Worm (Caenorhabditis elegans): ENCODE measurements around the gene C44B7.5.

C44B7.5 gene

DNA sequence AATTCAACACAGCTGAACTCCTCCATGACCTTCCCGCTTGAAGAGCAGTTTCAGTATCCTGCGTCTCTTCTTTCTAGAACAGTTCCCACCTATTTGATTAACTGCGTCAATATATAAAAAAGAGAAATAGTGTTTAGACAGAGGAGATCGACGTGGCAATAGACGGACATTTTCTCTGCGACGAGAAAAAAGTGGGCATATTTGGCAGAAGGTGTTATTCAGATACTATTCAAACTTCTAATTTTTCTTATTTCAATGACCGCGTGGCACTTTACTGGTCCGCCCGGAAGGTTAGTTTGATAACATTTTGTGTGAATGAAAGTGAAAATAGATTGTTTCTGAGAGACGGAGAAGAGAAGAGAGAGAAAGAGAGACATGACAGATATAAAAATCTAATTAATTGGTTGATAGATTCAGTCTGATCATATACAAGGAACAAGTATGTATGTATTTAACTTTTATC, 24.4 kb downstream of the C44B7.5 start, which contains the start of gene tbc-6:
Gene tbc-6, plus strand, starts transcription at position 208 of the 463 bp plus-strand sequence.
- TF ChIP-seq F13H6.1 (tag; optimal IDR thresholded peaks at IDR 0.05): no peak
- TF ChIP-seq nhr-25 (tag; optimal IDR thresholded peaks at IDR 0.05): peak; percentile 89
- TF ChIP-seq unc-55 (GFP tag; optimal IDR thresholded peaks at IDR 0.05): no peak
- peak; percentile 68 for TF ChIP-seq sma-9 (GFP tag; optimal IDR thresholded peaks at IDR 0.05)
- no peak for TF ChIP-seq sma-9 (tag; optimal IDR thresholded peaks at IDR 0.05)
- peak; percentile 60 for TF ChIP-seq sem-4 (tag; optimal IDR thresholded peaks at IDR 0.05)
- peak; percentile 53 for TF ChIP-seq nhr-129 (tag; optimal IDR thresholded peaks at IDR 0.05)
- TF ChIP-seq gmeb-1 (tag; optimal IDR thresholded peaks at IDR 0.05): no peak
- TF ChIP-seq ztf-4 (tag; optimal IDR thresholded peaks at IDR 0.05): peak; percentile 28
- no peak for TF ChIP-seq nhr-237 (tag; optimal IDR thresholded peaks at IDR 0.05)
- TF ChIP-seq peb-1 (tag; optimal IDR thresholded peaks at IDR 0.05): no peak
- peak in 1 of 2 experiments; percentile 58 for TF ChIP-seq lsy-2 (tag; optimal IDR thresholded peaks at IDR 0.05)
- TF ChIP-seq blmp-1 (tag; optimal IDR thresholded peaks at IDR 0.05; ENCODE audit: insufficient read depth): peak; percentile 98
- no peak for TF ChIP-seq mab-5 (tag; optimal IDR thresholded peaks at IDR 0.05)
- peak; percentile 82 for TF ChIP-seq egl-27 (tag; optimal IDR thresholded peaks at IDR 0.05)
- peak in 1 of 2 experiments; percentile 18 for TF ChIP-seq mdl-1 (tag; optimal IDR thresholded peaks at IDR 0.05)
- no peak for TF ChIP-seq aly-2 (tag; optimal IDR thresholded peaks at IDR 0.05)
- TF ChIP-seq fos-1 (tag; optimal IDR thresholded peaks at IDR 0.05): peak; percentile 67
- TF ChIP-seq C34F6.9 (tag; optimal IDR thresholded peaks at IDR 0.05): peak; percentile 35
- TF ChIP-seq zag-1 (tag; optimal IDR thresholded peaks at IDR 0.05): no peak
- TF ChIP-seq nhr-21 (tag; optimal IDR thresholded peaks at IDR 0.05): peak; percentile 79
- peak; percentile 47 for TF ChIP-seq ama-1 (optimal IDR thresholded peaks at IDR 0.05)
- TF ChIP-seq dmd-4 (tag; optimal IDR thresholded peaks at IDR 0.05): no peak
- peak; percentile 55 for TF ChIP-seq unc-62 (GFP tag; optimal IDR thresholded peaks at IDR 0.05)
- TF ChIP-seq sma-3 (GFP tag; optimal IDR thresholded peaks at IDR 0.05): peak; percentile 83
- peak; percentile 18 for TF ChIP-seq Y55F3AM.14 (GFP tag; optimal IDR thresholded peaks at IDR 0.05)
- TF ChIP-seq skn-1 (tag; optimal IDR thresholded peaks at IDR 0.05): no peak
- peak; percentile 20 for TF ChIP-seq lin-13 (GFP tag; optimal IDR thresholded peaks at IDR 0.05)
- peak; percentile 83 for TF ChIP-seq crh-2 (tag; optimal IDR thresholded peaks at IDR 0.05)
- peak; percentile 51 for TF ChIP-seq nhr-77 (tag; optimal IDR thresholded peaks at IDR 0.05)
- no peak for TF ChIP-seq elt-3 (tag; optimal IDR thresholded peaks at IDR 0.05)
- TF ChIP-seq nhr-10 (tag; optimal IDR thresholded peaks at IDR 0.05): peak; percentile 43

ce11 chrII:6846723-6847122, 25.7 kb downstream of the C44B7.5 start:
- no peak for TF ChIP-seq peb-1 (tag; optimal IDR thresholded peaks at IDR 0.05)
- no peak for TF ChIP-seq nhr-23 (tag; optimal IDR thresholded peaks at IDR 0.05)
- TF ChIP-seq ZK546.5 (tag; optimal IDR thresholded peaks at IDR 0.05): no peak
- TF ChIP-seq F13H6.1 (tag; optimal IDR thresholded peaks at IDR 0.05): no peak
- no peak for TF ChIP-seq sma-9 (GFP tag; optimal IDR thresholded peaks at IDR 0.05)
- no peak for TF ChIP-seq sma-9 (tag; optimal IDR thresholded peaks at IDR 0.05)
- TF ChIP-seq sma-3 (GFP tag; optimal IDR thresholded peaks at IDR 0.05): no peak
- no peak for TF ChIP-seq sem-4 (tag; optimal IDR thresholded peaks at IDR 0.05)
- TF ChIP-seq elt-1 (tag; optimal IDR thresholded peaks at IDR 0.05): no peak
- no peak for TF ChIP-seq ceh-16 (tag; optimal IDR thresholded peaks at IDR 0.05)
- TF ChIP-seq mdl-1 (tag; optimal IDR thresholded peaks at IDR 0.05): no peak
- no peak for TF ChIP-seq aly-2 (tag; optimal IDR thresholded peaks at IDR 0.05)

DNA sequence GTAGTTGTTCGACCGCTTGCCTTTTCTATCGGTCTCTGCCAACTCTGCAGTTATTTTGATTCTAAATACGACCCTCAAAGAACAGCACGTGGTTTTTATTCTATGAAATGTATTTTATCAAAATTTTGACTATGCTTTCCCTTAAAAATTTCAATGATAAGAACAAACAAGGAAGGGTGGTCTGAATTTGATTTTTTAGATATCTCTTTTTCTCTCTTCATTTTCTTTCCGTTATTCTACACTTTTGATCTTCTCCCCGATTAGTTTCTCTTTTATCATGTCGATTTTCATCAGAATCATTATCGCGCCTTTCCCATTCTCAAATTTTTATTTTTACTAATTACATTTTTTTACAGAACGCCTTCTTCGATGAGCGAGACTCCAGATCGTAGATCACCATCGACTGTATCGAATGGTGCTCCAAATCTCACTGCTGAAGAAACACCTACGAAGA, 27.4 kb downstream of the C44B7.5 start:
- peak; percentile 42 for TF ChIP-seq blmp-1 (tag; optimal IDR thresholded peaks at IDR 0.05; ENCODE audit: insufficient read depth)
- TF ChIP-seq fos-1 (tag; optimal IDR thresholded peaks at IDR 0.05): peak; percentile 29
- peak in 1 of 2 experiments; percentile 18 for TF ChIP-seq lsy-2 (tag; optimal IDR thresholded peaks at IDR 0.05)
- peak; percentile 18 for TF ChIP-seq gmeb-1 (tag; optimal IDR thresholded peaks at IDR 0.05)
- no peak for TF ChIP-seq ama-1 (optimal IDR thresholded peaks at IDR 0.05)
- TF ChIP-seq ztf-1 (GFP tag; conservative IDR thresholded peaks at IDR 0.05): no peak
- TF ChIP-seq nhr-25 (tag; optimal IDR thresholded peaks at IDR 0.05): peak; percentile 3
- TF ChIP-seq egl-27 (tag; optimal IDR thresholded peaks at IDR 0.05): peak; percentile 74
- TF ChIP-seq C34F6.9 (tag; optimal IDR thresholded peaks at IDR 0.05): peak; percentile 6
- no peak for TF ChIP-seq unc-55 (GFP tag; optimal IDR thresholded peaks at IDR 0.05)
